Worm (Caenorhabditis elegans) whole organism, midembryonic: Measurements from ENCODE around the gene H34I24.1.

ENCODE experiments used
- flt-1 ChIP-seq: fragments of 200-800 bp; sonication (Bioruptor generic); IDR thresholded peaks from 2 replicates; pipeline ENCODE4 v1.3.6; 2022; ENCODE audit warnings: missing genetic modification characterization, missing compliant biosample characterization
- klf-2 ChIP-seq: fragments of 200-800 bp; sonication (Bioruptor generic); conservative IDR thresholded peaks from 2 replicates; pipeline ENCODE4 v1.3.6; 2022; ENCODE audit warnings: missing genetic modification reagents, missing genetic modification characterization, missing compliant biosample characterization
- tab-1 ChIP-seq: fragments of 200-800 bp; sonication (Bioruptor generic); IDR thresholded peaks from 2 replicates; pipeline ENCODE4 v1.3.6; 2022; ENCODE audit warnings: missing genetic modification characterization, missing compliant biosample characterization
- ztf-23 ChIP-seq: fragments of 200-800 bp; sonication (Bioruptor generic); IDR thresholded peaks from 2 replicates; pipeline ENCODE4 v1.3.6; 2022; ENCODE audit warnings: missing genetic modification reagents, missing genetic modification characterization, missing compliant biosample characterization

- TF ChIP-seq ztf-23 (no peak), flt-1 (GFP tag; lab: Robert Waterston, UW) (no peak), tab-1 (no peak), klf-2 (GFP tag; lab: Robert Waterston, UW) (no peak)
Measured at ce11 chrIII:2858334-2858733, 11.5 kb downstream of the H34I24.1 start.
